Fruit fly (Drosophila melanogaster): ENCODE measurements around the gene CG31954.

- TF ChIP-seq CG8478 (optimal IDR thresholded peaks at IDR 0.05): no peak
- TF ChIP-seq CTCF (optimal IDR thresholded peaks at IDR 0.05): no peak
These were observed 9.6 kb upstream of the CG31954 start, which contains the start of the genes CG3213 and CG8851 for dm6 chr2L:3519551-3519950.

Measured in S2 (cell line).